Worm (Caenorhabditis elegans) whole organism, L2 larva: ENCODE measurements around the gene T06E4.5.

Experiments used
- elt-1 ChIP-seq: fragments of 150-350 bp; optimal IDR thresholded peaks from 2 replicates; lab custom pipeline; 2014; ENCODE audit warnings: missing biosample characterization, missing genetic modification characterization
- elt-3 ChIP-seq: sonication (generic microtip); optimal IDR thresholded peaks from 2 replicates; lab custom pipeline; 2017; ENCODE audit warnings: missing biosample characterization, missing genetic modification characterization
- fos-1 ChIP-seq: fragments of 150-350 bp; optimal IDR thresholded peaks from 2 replicates; lab custom pipeline; 2014; ENCODE audit warnings: missing biosample characterization, missing genetic modification characterization
- lin-39 ChIP-seq: fragments of 150-350 bp; optimal IDR thresholded peaks from 2 replicates; lab custom pipeline; 2014; ENCODE audit warnings: missing biosample characterization, missing genetic modification reagents, missing genetic modification characterization
- mdl-1 ChIP-seq, 2 experiments: fragments of 150-350 bp in 1 of 2; sonication (generic microtip) in 1 of 2; optimal IDR thresholded peaks; 2 replicates each; lab custom pipeline; 2017; ENCODE audit warnings: missing biosample characterization in 2 of 2, missing genetic modification characterization in 2 of 2
- nhr-129 ChIP-seq: fragments of 150-350 bp; optimal IDR thresholded peaks from 2 replicates; lab custom pipeline; 2014; ENCODE audit warnings: missing biosample characterization, missing genetic modification characterization
- nhr-237 ChIP-seq: fragments of 150-350 bp; optimal IDR thresholded peaks from 2 replicates; lab custom pipeline; 2014; ENCODE audit warnings: missing biosample characterization, missing genetic modification characterization
- nhr-25 ChIP-seq: fragments of 150-350 bp; sonication (generic microtip); optimal IDR thresholded peaks from 3 replicates; lab custom pipeline; 2014; ENCODE audit warnings: missing biosample characterization, missing genetic modification characterization
- nhr-6 ChIP-seq: fragments of 150-350 bp; optimal IDR thresholded peaks from 2 replicates; lab custom pipeline; 2014; ENCODE audit warnings: missing biosample characterization, missing genetic modification characterization
- snpc-4 ChIP-seq: fragments of 150-350 bp; optimal IDR thresholded peaks from 2 replicates; lab custom pipeline; 2014; ENCODE audit warnings: missing biosample characterization, missing genetic modification characterization
- unc-62 ChIP-seq: fragments of 150-350 bp; optimal IDR thresholded peaks from 2 replicates; lab custom pipeline; 2014; ENCODE audit warnings: missing biosample characterization, missing genetic modification reagents, missing genetic modification characterization
- zag-1 ChIP-seq: fragments of 150-350 bp; optimal IDR thresholded peaks from 2 replicates; lab custom pipeline; 2014; ENCODE audit warnings: missing biosample characterization, missing genetic modification characterization

- TF ChIP-seq nhr-237 (tag; lab: Kevin White, UChicago) (no peak), lin-39 (tag; lab: Kevin White, UChicago) (no peak), elt-1 (tag; lab: Kevin White, UChicago) (no peak), unc-62 (GFP tag; lab: Kevin White, UChicago) (no peak), snpc-4 (tag; lab: Kevin White, UChicago) (no peak), elt-3 (tag; lab: Kevin White, UChicago) (no peak), fos-1 (tag; lab: Kevin White, UChicago) (peak; percentile 63), nhr-129 (tag; lab: Kevin White, UChicago) (no peak), nhr-25 (tag; lab: Kevin White, UChicago) (no peak), mdl-1 (tag; optimal IDR thresholded peaks at IDR 0.05; lab: Kevin White, UChicago) (no peak), nhr-6 (tag; lab: Kevin White, UChicago) (no peak), zag-1 (no peak)
Measured at ce11 chrV:9679166-9679565, 48.1 kb downstream of the T06E4.5 start, which contains the start of gene ZK287.9.
